Worm (Caenorhabditis elegans) whole organism, midembryonic: ENCODE data around the gene Y6D1A.1.

Source experiments
- T22C8.4 ChIP-seq: fragments of 200-800 bp; sonication (Bioruptor generic); IDR thresholded peaks from 2 replicates; pipeline ENCODE4 v1.3.6; 2022; ENCODE audit warnings: missing genetic modification characterization, missing compliant biosample characterization
- flt-1 ChIP-seq: fragments of 200-800 bp; sonication (Bioruptor generic); IDR thresholded peaks from 2 replicates; pipeline ENCODE4 v1.3.6; 2022; ENCODE audit warnings: missing genetic modification characterization, missing compliant biosample characterization
- med-1 ChIP-seq: sonication (generic microtip); optimal IDR thresholded peaks from 2 replicates; lab custom pipeline; 2017; ENCODE audit warnings: missing genetic modification characterization, mild to moderate bottlenecking, missing compliant biosample characterization, antibody characterized with exemption, missing genetic modification reagents; ENCODE audit not compliant: insufficient read depth
- ztf-29 ChIP-seq: fragments of 200-800 bp; sonication (Bioruptor generic); IDR thresholded peaks from 2 replicates; pipeline ENCODE4 v1.3.6; 2022; ENCODE audit warnings: missing genetic modification reagents, missing genetic modification characterization, missing compliant biosample characterization

- TF ChIP-seq T22C8.4 (GFP tag; lab: Robert Waterston, UW): no peak
- no peak for TF ChIP-seq ztf-29
- TF ChIP-seq flt-1: no peak
- no peak for TF ChIP-seq med-1
These were observed 18.9 kb upstream of the Y6D1A.1 start, which contains the start of gene T27D12.1 for ce11 chrII:11842317-11842716.
